Fruit fly (Drosophila melanogaster) whole organism, embryonic: ENCODE results near the gene dind.

Experiments
- Abd-B ChIP-seq: fragments of 200-800 bp; sonication (Bioruptor generic); optimal IDR thresholded peaks from 2 replicates; lab custom pipeline; 2018; ENCODE audit warnings: missing biosample characterization, mild to moderate bottlenecking, missing genetic modification characterization, moderate library complexity
- CG12391 ChIP-seq: fragments of 200-800 bp; sonication (Bioruptor generic); optimal IDR thresholded peaks from 3 replicates; lab custom pipeline; 2018; ENCODE audit warnings: missing biosample characterization, mild to moderate bottlenecking, missing genetic modification characterization, moderate library complexity
- CG13123 ChIP-seq: fragments of 200-800 bp; sonication (Bioruptor generic); optimal IDR thresholded peaks from 2 replicates; lab custom pipeline; 2016; ENCODE audit warnings: missing biosample characterization, missing genetic modification characterization
- CG1832 ChIP-seq: fragments of 200-800 bp; sonication (Bioruptor generic); optimal IDR thresholded peaks from 2 replicates; lab custom pipeline; 2017; ENCODE audit warnings: missing biosample characterization, mild to moderate bottlenecking, missing genetic modification characterization, inconsistent platforms
- CG2889 ChIP-seq: fragments of 200-800 bp; sonication (Bioruptor generic); IDR thresholded peaks from 3 replicates; pipeline ENCODE4 v1.3.6; 2022; ENCODE audit warnings: missing biosample characterization, missing genetic modification characterization
- CG4820 ChIP-seq: fragments of 200-800 bp; sonication (Bioruptor generic); optimal IDR thresholded peaks from 3 replicates; lab custom pipeline; 2016; ENCODE audit warnings: missing biosample characterization, missing genetic modification characterization
- Ets97D ChIP-seq: fragments of 200-800 bp; sonication (Bioruptor generic); optimal IDR thresholded peaks from 3 replicates; lab custom pipeline; 2016; ENCODE audit warnings: missing biosample characterization, missing genetic modification characterization
- Ravus ChIP-seq: fragments of 200-800 bp; sonication (Bioruptor generic); IDR thresholded peaks from 2 replicates; pipeline ENCODE4 v1.3.6; 2022; ENCODE audit warnings: missing biosample characterization, missing genetic modification characterization
- bigmax ChIP-seq: fragments of 200-800 bp; sonication (Bioruptor generic); optimal IDR thresholded peaks from 2 replicates; lab custom pipeline; 2018; ENCODE audit warnings: missing biosample characterization, mild to moderate bottlenecking, missing genetic modification characterization
- gce ChIP-seq: fragments of 200-800 bp; sonication (Bioruptor generic); IDR thresholded peaks from 3 replicates; pipeline ENCODE4 v1.3.6; 2022; ENCODE audit warnings: missing biosample characterization, missing genetic modification characterization
- sd ChIP-seq: fragments of 200-800 bp; sonication (Bioruptor generic); optimal IDR thresholded peaks from 3 replicates; lab custom pipeline; 2018; ENCODE audit warnings: missing biosample characterization, mild to moderate bottlenecking, missing genetic modification characterization, moderate library complexity
- sens ChIP-seq: fragments of 200-800 bp; sonication (Bioruptor generic); peaks from one replicate; lab custom pipeline; 2016; ENCODE audit warnings: missing biosample characterization, missing genetic modification characterization
- shn ChIP-seq: fragments of 200-800 bp; sonication (Bioruptor generic); optimal IDR thresholded peaks from 3 replicates; lab custom pipeline; 2016; ENCODE audit warnings: missing biosample characterization, missing genetic modification characterization
- tap ChIP-seq: fragments of 200-800 bp; optimal IDR thresholded peaks from 3 replicates; lab custom pipeline; 2019; ENCODE audit warnings: missing biosample characterization, mild to moderate bottlenecking, missing genetic modification characterization, moderate library complexity

dm6 chr3R:18671112-18671729 lies 6.1 kb downstream of the dind start, which contains the start of gene CG31230:
- no peak for TF ChIP-seq Ets97D
- TF ChIP-seq Ravus (GFP tag; lab: Robert Waterston, UW) = no peak
- no peak for TF ChIP-seq bigmax (GFP tag; lab: Kevin White, UChicago)
- TF ChIP-seq CG13123 (GFP tag; lab: Kevin White, UChicago) = no peak
- no peak for TF ChIP-seq CG12391 (tag; lab: Kevin White, UChicago)
- TF ChIP-seq Abd-B = no peak
- no peak for TF ChIP-seq sens (GFP tag; lab: Kevin White, UChicago)
- no peak for TF ChIP-seq shn
- no peak for TF ChIP-seq tap (tag; lab: Kevin White, UChicago)
- no peak for TF ChIP-seq gce (GFP tag; lab: Robert Waterston, UW)
- peak; percentile 94 for TF ChIP-seq sd
- TF ChIP-seq CG2889 (GFP tag; lab: Robert Waterston, UW) = no peak
- TF ChIP-seq CG4820 (GFP tag; lab: Kevin White, UChicago) = no peak
- TF ChIP-seq CG1832 = no peak
